Worm (Caenorhabditis elegans) whole organism, midembryonic: ENCODE measurements around the gene ify-1.

ENCODE experiments used
- T22C8.4 ChIP-seq: fragments of 200-800 bp; sonication (Bioruptor generic); IDR thresholded peaks from 2 replicates; pipeline ENCODE4 v1.3.6; 2022; ENCODE audit warnings: missing genetic modification characterization, missing compliant biosample characterization
- cog-1 ChIP-seq: sonication (generic microtip); optimal IDR thresholded peaks from 2 replicates; lab custom pipeline; 2016; ENCODE audit warnings: missing genetic modification characterization, missing compliant biosample characterization

- TF ChIP-seq T22C8.4 (GFP tag; lab: Robert Waterston, UW) (no peak), cog-1 (tag; lab: Kevin White, UChicago) (no peak)
Measured at ce11 chrII:5018578-5018977, 36.4 kb downstream of the ify-1 start.
